Worm (Caenorhabditis elegans) whole organism, young adult: ENCODE measurements around the gene hipr-1.

Source experiments
- C17E4.6 ChIP-seq: fragments of 200-800 bp; sonication (Bioruptor generic); IDR thresholded peaks from 2 replicates; pipeline ENCODE4 v1.3.6; 2022; ENCODE audit warnings: missing genetic modification reagents, missing genetic modification characterization, missing compliant biosample characterization
- Y53G8AR.9 ChIP-seq: fragments of 200-800 bp; sonication (Bioruptor generic); conservative IDR thresholded peaks from 2 replicates; pipeline ENCODE4 v1.3.6; 2022; ENCODE audit warnings: missing genetic modification reagents, missing genetic modification characterization, missing compliant biosample characterization
- athp-1 ChIP-seq: sonication (generic microtip); optimal IDR thresholded peaks from 2 replicates; lab custom pipeline; 2017; ENCODE audit warnings: mild to moderate bottlenecking, missing genetic modification characterization, missing compliant biosample characterization
- ceh-58 ChIP-seq: fragments of 200-800 bp; sonication (Bioruptor generic); IDR thresholded peaks from 2 replicates; pipeline ENCODE4 v1.3.6; 2022; ENCODE audit warnings: missing genetic modification characterization, missing compliant biosample characterization
- ceh-91 ChIP-seq: fragments of 200-800 bp; sonication (Bioruptor generic); IDR thresholded peaks from 2 replicates; pipeline ENCODE4 v1.3.6; 2022; ENCODE audit warnings: missing genetic modification reagents, missing genetic modification characterization, missing compliant biosample characterization
- die-1 ChIP-seq: sonication (generic microtip); optimal IDR thresholded peaks from 2 replicates; lab custom pipeline; 2016; ENCODE audit warnings: missing genotype, mild to moderate bottlenecking, missing genetic modification characterization, missing compliant biosample characterization
- ets-4 ChIP-seq: fragments of 200-800 bp; sonication (Bioruptor generic); optimal IDR thresholded peaks from 2 replicates; lab custom pipeline; 2018; ENCODE audit warnings: mild to moderate bottlenecking, missing genetic modification characterization, missing compliant biosample characterization
- hlh-26 ChIP-seq: fragments of 200-800 bp; sonication (Bioruptor generic); conservative IDR thresholded peaks from 2 replicates; pipeline ENCODE4 v1.3.6; 2022; ENCODE audit warnings: missing genetic modification reagents, missing genetic modification characterization, missing compliant biosample characterization
- lag-1 ChIP-seq: fragments of 200-800 bp; sonication (Bioruptor generic); IDR thresholded peaks from 2 replicates; pipeline ENCODE4 v1.3.6; 2022; ENCODE audit warnings: missing genetic modification reagents, missing genetic modification characterization, missing compliant biosample characterization
- lin-35 ChIP-seq, 3 experiments: fragments of 150-350 bp in 2 of 3; sonication (generic microtip) in 1 of 3; optimal IDR thresholded peaks; 2 replicates each; lab custom pipeline; 2014 to 2018; ENCODE audit warnings: missing biosample characterization in 3 of 3, missing genetic modification characterization in 3 of 3, missing genetic modification reagents in 3 of 3
- nfya-1 ChIP-seq: sonication (generic microtip); optimal IDR thresholded peaks from 2 replicates; lab custom pipeline; 2017; ENCODE audit warnings: antibody characterized with exemption, missing compliant biosample characterization, missing genetic modification characterization, borderline replicate concordance; ENCODE audit not compliant: insufficient read depth
- nfyb-1 ChIP-seq: fragments of 200-800 bp; sonication (Bioruptor generic); IDR thresholded peaks from 2 replicates; pipeline ENCODE4 v1.3.6; 2022; ENCODE audit warnings: missing genetic modification reagents, missing genetic modification characterization, missing compliant biosample characterization
- sptf-2 ChIP-seq: fragments of 200-800 bp; sonication (Bioruptor generic); optimal IDR thresholded peaks from 2 replicates; lab custom pipeline; 2018; ENCODE audit warnings: mild to moderate bottlenecking, missing genetic modification characterization, missing compliant biosample characterization
- unc-130 ChIP-seq: sonication (generic microtip); optimal IDR thresholded peaks from 2 replicates; lab custom pipeline; 2016; ENCODE audit warnings: missing genetic modification reagents, missing genetic modification characterization, missing compliant biosample characterization

- TF ChIP-seq ceh-58 (GFP tag; lab: Robert Waterston, UW) (no peak), Y53G8AR.9 (GFP tag; lab: Robert Waterston, UW) (no peak), athp-1 (tag; lab: Kevin White, UChicago) (no peak), sptf-2 (GFP tag; lab: Kevin White, UChicago) (no peak), nfyb-1 (GFP tag; lab: Robert Waterston, UW) (no peak), ets-4 (GFP tag; lab: Kevin White, UChicago) (no peak), nfya-1 (tag; lab: Kevin White, UChicago) (no peak), lin-35 (GFP tag; optimal IDR thresholded peaks at IDR 0.05; lab: Kevin White, UChicago) (no peak), die-1 (no peak), ceh-91 (no peak), hlh-26 (GFP tag; lab: Robert Waterston, UW) (no peak), C17E4.6 (GFP tag; lab: Robert Waterston, UW) (no peak), unc-130 (no peak), lag-1 (GFP tag; lab: Robert Waterston, UW) (no peak)
These were observed 5.2 kb downstream of the hipr-1 start for ce11 chrIII:8725224-8725623.
